Worm (Caenorhabditis elegans): Measurements from ENCODE around the gene C46E10.8.

DNA sequence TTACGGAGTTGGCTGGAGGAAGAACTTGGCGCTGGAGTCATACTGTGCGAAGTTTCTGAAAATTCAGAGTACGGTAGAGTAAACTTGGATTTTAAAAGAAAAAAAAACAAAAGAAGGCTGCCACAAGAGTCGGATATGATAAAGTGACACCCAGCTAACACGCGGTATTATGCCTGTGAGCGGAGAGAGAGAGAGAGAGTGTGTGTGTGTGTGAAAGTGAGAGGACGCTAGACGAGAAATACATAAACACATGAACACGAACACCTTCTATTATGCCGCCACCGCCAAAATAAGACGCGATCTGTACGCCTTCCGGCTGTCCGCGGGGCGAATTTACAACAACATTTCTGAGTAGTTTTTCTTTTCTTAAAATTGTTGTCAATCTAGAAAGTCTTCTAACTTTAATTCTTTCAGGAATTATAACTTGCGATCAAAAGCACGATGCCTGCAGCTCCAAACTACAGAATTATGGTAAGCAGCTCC is 9.0 kb upstream of the C46E10.8 start, which contains the start of gene F12E12.6:
- no peak for TF ChIP-seq med-1 (GFP tag; optimal IDR thresholded peaks at IDR 0.05; ENCODE audit: insufficient read depth)
- TF ChIP-seq flt-1 (GFP tag; IDR thresholded peaks at IDR 0.05), result no peak
- TF ChIP-seq ztf-29 (GFP tag; IDR thresholded peaks at IDR 0.05), result no peak
- TF ChIP-seq cog-1 (tag; optimal IDR thresholded peaks at IDR 0.05), result no peak
- no peak for TF ChIP-seq tab-1 (GFP tag; IDR thresholded peaks at IDR 0.05)
- TF ChIP-seq T22C8.4 (GFP tag; IDR thresholded peaks at IDR 0.05), result no peak
- no peak for TF ChIP-seq ztf-23 (GFP tag; IDR thresholded peaks at IDR 0.05)
